Worm (Caenorhabditis elegans) whole organism, L3 larva: ENCODE measurements around the gene csn-4.

ENCODE experiments used
- R02D3.7 ChIP-seq: fragments of 150-350 bp; optimal IDR thresholded peaks from 2 replicates; lab custom pipeline; 2014; ENCODE audit warnings: missing biosample characterization, missing genetic modification characterization
- ZK546.5 ChIP-seq: sonication (generic microtip); optimal IDR thresholded peaks from 2 replicates; lab custom pipeline; 2017; ENCODE audit warnings: missing biosample characterization, missing genetic modification characterization
- aly-2 ChIP-seq: fragments of 150-350 bp; optimal IDR thresholded peaks from 2 replicates; lab custom pipeline; 2014; ENCODE audit warnings: missing biosample characterization, missing genetic modification characterization
- ama-1 ChIP-seq: fragments of 150-350 bp; optimal IDR thresholded peaks from 2 replicates; lab custom pipeline; 2018
- ceh-28 ChIP-seq: fragments of 150-350 bp; optimal IDR thresholded peaks from 2 replicates; lab custom pipeline; 2014; ENCODE audit warnings: missing biosample characterization, missing genetic modification reagents, missing genetic modification characterization
- ceh-82 ChIP-seq: fragments of 150-350 bp; optimal IDR thresholded peaks from 2 replicates; lab custom pipeline; 2014; ENCODE audit warnings: missing biosample characterization, missing genetic modification characterization
- ceh-9 ChIP-seq: sonication (generic microtip); optimal IDR thresholded peaks from 2 replicates; lab custom pipeline; 2018; ENCODE audit warnings: missing biosample characterization, missing genetic modification characterization
- egl-27 ChIP-seq: sonication (generic microtip); optimal IDR thresholded peaks from 4 replicates; lab custom pipeline; 2017; ENCODE audit warnings: missing biosample characterization, missing genetic modification reagents, missing genetic modification characterization
- egl-5 ChIP-seq: fragments of 150-350 bp; optimal IDR thresholded peaks from 2 replicates; lab custom pipeline; 2017; ENCODE audit warnings: missing biosample characterization, missing genetic modification reagents, missing genetic modification characterization, inconsistent platforms
- elt-1 ChIP-seq: fragments of 150-350 bp; optimal IDR thresholded peaks from 2 replicates; lab custom pipeline; 2014; ENCODE audit warnings: missing biosample characterization, missing genetic modification characterization
- elt-2 ChIP-seq: sonication (generic microtip); optimal IDR thresholded peaks from 2 replicates; lab custom pipeline; 2016; ENCODE audit warnings: missing genetic modification reagents, mild to moderate bottlenecking, missing genetic modification characterization, missing compliant biosample characterization
- elt-3 ChIP-seq, 3 experiments: fragments of 150-350 bp in 1 of 3; sonication (generic microtip) in 2 of 3; optimal IDR thresholded peaks; 2 replicates in 2 of 3; 4 replicates in 1 of 3; lab custom pipeline; 2014 to 2017; ENCODE audit warnings: missing biosample characterization in 3 of 3, missing genetic modification characterization in 3 of 3
- eor-1 ChIP-seq, 2 experiments: fragments of 150-350 bp; optimal IDR thresholded peaks; 2 replicates each; lab custom pipeline; 2014 to 2018; ENCODE audit warnings: missing biosample characterization in 2 of 2, missing genetic modification characterization in 2 of 2
- fkh-10 ChIP-seq: sonication (generic microtip); optimal IDR thresholded peaks from 2 replicates; lab custom pipeline; 2017; ENCODE audit warnings: missing biosample characterization, missing genetic modification reagents, missing genetic modification characterization
- fkh-2 ChIP-seq: fragments of 150-350 bp; optimal IDR thresholded peaks from 2 replicates; lab custom pipeline; 2014; ENCODE audit warnings: missing biosample characterization, missing genetic modification reagents, missing genetic modification characterization
- fos-1 ChIP-seq: fragments of 150-350 bp; optimal IDR thresholded peaks from 2 replicates; lab custom pipeline; 2014; ENCODE audit warnings: missing biosample characterization, missing genetic modification characterization
- hmg-11 ChIP-seq: sonication (generic microtip); optimal IDR thresholded peaks from 2 replicates; lab custom pipeline; 2016; ENCODE audit warnings: missing genetic modification characterization, missing compliant biosample characterization
- jun-1 ChIP-seq: fragments of 150-350 bp; optimal IDR thresholded peaks from 2 replicates; lab custom pipeline; 2014; ENCODE audit warnings: missing biosample characterization, missing genetic modification reagents, missing genetic modification characterization
- lin-15B ChIP-seq: fragments of 150-350 bp; optimal IDR thresholded peaks from 2 replicates; lab custom pipeline; 2014; ENCODE audit warnings: missing biosample characterization, missing genetic modification characterization
- lin-39 ChIP-seq: fragments of 150-350 bp; optimal IDR thresholded peaks from 2 replicates; lab custom pipeline; 2018; ENCODE audit warnings: missing biosample characterization, missing genetic modification reagents, missing genetic modification characterization
- lsy-12 ChIP-seq: sonication (generic microtip); optimal IDR thresholded peaks from 2 replicates; lab custom pipeline; 2016; ENCODE audit warnings: mild to moderate bottlenecking, missing genetic modification characterization, missing compliant biosample characterization
- mdl-1 ChIP-seq: fragments of 150-350 bp; optimal IDR thresholded peaks from 2 replicates; lab custom pipeline; 2014; ENCODE audit warnings: missing biosample characterization, missing genetic modification characterization
- nfya-1 ChIP-seq: sonication (generic microtip); optimal IDR thresholded peaks from 2 replicates; lab custom pipeline; 2017; ENCODE audit warnings: missing genetic modification characterization, mild to moderate bottlenecking, missing compliant biosample characterization, antibody characterized with exemption, moderate library complexity; ENCODE audit not compliant: insufficient read depth
- nhr-11 ChIP-seq: fragments of 150-350 bp; optimal IDR thresholded peaks from 2 replicates; lab custom pipeline; 2014; ENCODE audit warnings: missing biosample characterization, missing genetic modification characterization
- nhr-12 ChIP-seq: fragments of 150-350 bp; optimal IDR thresholded peaks from 2 replicates; lab custom pipeline; 2014; ENCODE audit warnings: missing biosample characterization, missing genetic modification characterization
- nhr-23 ChIP-seq: fragments of 150-350 bp; optimal IDR thresholded peaks from 2 replicates; lab custom pipeline; 2014; ENCODE audit warnings: missing biosample characterization, missing genetic modification reagents, missing genetic modification characterization
- nhr-25 ChIP-seq: sonication (generic microtip); optimal IDR thresholded peaks from 2 replicates; lab custom pipeline; 2017; ENCODE audit warnings: missing biosample characterization, missing genetic modification characterization
- nhr-28 ChIP-seq: fragments of 150-350 bp; optimal IDR thresholded peaks from 2 replicates; lab custom pipeline; 2014; ENCODE audit warnings: missing biosample characterization, missing genetic modification characterization
- nhr-43 ChIP-seq: sonication (generic microtip); optimal IDR thresholded peaks from 2 replicates; lab custom pipeline; 2016; ENCODE audit warnings: mild to moderate bottlenecking, missing genetic modification characterization, missing compliant biosample characterization; ENCODE audit not compliant: poor library complexity, severe bottlenecking
- nhr-76 ChIP-seq: fragments of 150-350 bp; sonication (generic microtip); optimal IDR thresholded peaks from 5 replicates; lab custom pipeline; 2014; ENCODE audit warnings: missing biosample characterization, missing genetic modification characterization
- nhr-77 ChIP-seq: fragments of 150-350 bp; optimal IDR thresholded peaks from 2 replicates; lab custom pipeline; 2014; ENCODE audit warnings: missing biosample characterization, missing genetic modification characterization
- pha-4 ChIP-seq: fragments of 150-350 bp; optimal IDR thresholded peaks from 2 replicates; lab custom pipeline; 2014; ENCODE audit warnings: missing biosample characterization, missing genetic modification reagents, missing genetic modification characterization
- pqm-1 ChIP-seq: fragments of 150-350 bp; optimal IDR thresholded peaks from 2 replicates; lab custom pipeline; 2017; ENCODE audit warnings: missing biosample characterization, missing genetic modification characterization, inconsistent platforms
- sea-2 ChIP-seq: fragments of 150-350 bp; sonication (generic microtip); optimal IDR thresholded peaks from 4 replicates; lab custom pipeline; 2014; ENCODE audit warnings: missing biosample characterization, missing genetic modification reagents, missing genetic modification characterization
- skn-1 ChIP-seq: fragments of 150-350 bp; optimal IDR thresholded peaks from 2 replicates; lab custom pipeline; 2014; ENCODE audit warnings: missing biosample characterization, missing genetic modification characterization
- snpc-4 ChIP-seq: fragments of 150-350 bp; optimal IDR thresholded peaks from 2 replicates; lab custom pipeline; 2014; ENCODE audit warnings: missing biosample characterization, missing genetic modification characterization
- tbx-2 ChIP-seq: sonication (generic microtip); optimal IDR thresholded peaks from 2 replicates; lab custom pipeline; 2016; ENCODE audit warnings: mild to moderate bottlenecking, missing genetic modification characterization, missing compliant biosample characterization
- unc-39 ChIP-seq: sonication (generic microtip); optimal IDR thresholded peaks from 4 replicates; lab custom pipeline; 2017; ENCODE audit warnings: missing biosample characterization, missing genetic modification characterization
- unc-62 ChIP-seq: fragments of 150-350 bp; sonication (generic microtip); optimal IDR thresholded peaks from 4 replicates; lab custom pipeline; 2014; ENCODE audit warnings: missing biosample characterization, missing genetic modification reagents, missing genetic modification characterization
- zag-1 ChIP-seq: fragments of 150-350 bp; optimal IDR thresholded peaks from 2 replicates; lab custom pipeline; 2014; ENCODE audit warnings: missing biosample characterization, missing genetic modification characterization
- ztf-11 ChIP-seq: fragments of 150-350 bp; optimal IDR thresholded peaks from 2 replicates; lab custom pipeline; 2014; ENCODE audit warnings: missing biosample characterization, missing genetic modification characterization
- ztf-4 ChIP-seq: fragments of 150-350 bp; optimal IDR thresholded peaks from 2 replicates; lab custom pipeline; 2014; ENCODE audit warnings: missing biosample characterization, missing genetic modification characterization

Gene csn-4

ce11 chrIV:1067430-1067829, 19.4 kb downstream of the csn-4 start, which contains the start of gene znf-782:
TSS of gene znf-782 (minus strand) at chrIV:1067525.
- TF ChIP-seq lin-15B (tag; lab: Kevin White, UChicago) (peak; percentile 8), eor-1 (tag; optimal IDR thresholded peaks at IDR 0.05; lab: Kevin White, UChicago) (no peak), egl-27 (tag; lab: Kevin White, UChicago) (no peak), nhr-25 (tag; lab: Kevin White, UChicago) (no peak), fkh-10 (no peak), pha-4 (peak; percentile 1), R02D3.7 (tag; lab: Kevin White, UChicago) (no peak), fkh-2 (tag; lab: Kevin White, UChicago) (no peak), ztf-4 (tag; lab: Kevin White, UChicago) (no peak), sea-2 (GFP tag; lab: Kevin White, UChicago) (no peak), hmg-11 (tag; lab: Kevin White, UChicago) (peak; percentile 33), egl-5 (peak; percentile 57), tbx-2 (tag; lab: Kevin White, UChicago) (peak; percentile 19), ceh-28 (tag; lab: Kevin White, UChicago) (no peak), jun-1 (tag; lab: Kevin White, UChicago) (peak; percentile 21), snpc-4 (tag; lab: Kevin White, UChicago) (no peak), aly-2 (no peak), pqm-1 (tag; lab: Kevin White, UChicago) (no peak), skn-1 (tag; lab: Kevin White, UChicago) (peak; percentile 1), elt-3 (tag; optimal IDR thresholded peaks at IDR 0.05; lab: Kevin White, UChicago) (no peak), ceh-9 (tag; lab: Kevin White, UChicago) (no peak), mdl-1 (tag; lab: Kevin White, UChicago) (no peak), lsy-12 (tag; lab: Kevin White, UChicago) (peak; percentile 47), ama-1 (lab: Kevin White, UChicago) (no peak), zag-1 (tag; lab: Kevin White, UChicago) (no peak), nfya-1 (peak; percentile 74), lin-39 (peak; percentile 70), elt-1 (tag; lab: Kevin White, UChicago) (no peak), nhr-23 (tag; lab: Kevin White, UChicago) (no peak), nhr-77 (tag; lab: Kevin White, UChicago) (no peak), ztf-11 (tag; lab: Kevin White, UChicago) (no peak), unc-62 (no peak), nhr-28 (tag; lab: Kevin White, UChicago) (no peak), nhr-11 (tag; lab: Kevin White, UChicago) (peak; percentile 11), unc-39 (tag; lab: Kevin White, UChicago) (no peak), ceh-82 (tag; lab: Kevin White, UChicago) (no peak), ZK546.5 (tag; lab: Kevin White, UChicago) (no peak), nhr-43 (tag; lab: Kevin White, UChicago) (no peak), nhr-12 (tag; lab: Kevin White, UChicago) (no peak), nhr-76 (tag; lab: Kevin White, UChicago) (no peak), elt-2 (tag; lab: Kevin White, UChicago) (peak; percentile 31)

- TF ChIP-seq aly-2 (no peak), nhr-23 (tag; lab: Kevin White, UChicago) (no peak), skn-1 (tag; lab: Kevin White, UChicago) (no peak), fos-1 (tag; lab: Kevin White, UChicago) (peak; percentile 22), lin-39 (peak; percentile 3), elt-3 (tag; optimal IDR thresholded peaks at IDR 0.05; lab: Kevin White, UChicago) (no peak), elt-1 (tag; lab: Kevin White, UChicago) (no peak), unc-39 (tag; lab: Kevin White, UChicago) (no peak), pha-4 (peak; percentile 38), lsy-12 (tag; lab: Kevin White, UChicago) (no peak), nhr-76 (tag; lab: Kevin White, UChicago) (no peak), nhr-28 (tag; lab: Kevin White, UChicago) (no peak), tbx-2 (tag; lab: Kevin White, UChicago) (no peak), snpc-4 (tag; lab: Kevin White, UChicago) (no peak), egl-5 (no peak), nhr-43 (tag; lab: Kevin White, UChicago) (no peak)
Observed at ce11 chrIV:1065569-1065968, 21.2 kb downstream of the csn-4 start.
